Fruit fly (Drosophila melanogaster) whole organism, pupa: ENCODE measurements around the gene CG5849.

ENCODE experiments used
- CG10348 ChIP-seq: fragments of 200-800 bp; sonication (Bioruptor generic); IDR thresholded peaks from 2 replicates; pipeline ENCODE4 v1.3.6; 2022; ENCODE audit warnings: missing biosample characterization, missing genetic modification characterization
- CG17806 ChIP-seq: fragments of 200-800 bp; sonication (Bioruptor generic); optimal IDR thresholded peaks from 2 replicates; lab custom pipeline; 2018; ENCODE audit warnings: missing biosample characterization, mild to moderate bottlenecking, missing genetic modification characterization, moderate library complexity
- gl ChIP-seq: fragments of 200-800 bp; sonication (Bioruptor generic); optimal IDR thresholded peaks from 2 replicates; lab custom pipeline; 2018; ENCODE audit warnings: missing biosample characterization, mild to moderate bottlenecking, missing genetic modification characterization

DNA sequence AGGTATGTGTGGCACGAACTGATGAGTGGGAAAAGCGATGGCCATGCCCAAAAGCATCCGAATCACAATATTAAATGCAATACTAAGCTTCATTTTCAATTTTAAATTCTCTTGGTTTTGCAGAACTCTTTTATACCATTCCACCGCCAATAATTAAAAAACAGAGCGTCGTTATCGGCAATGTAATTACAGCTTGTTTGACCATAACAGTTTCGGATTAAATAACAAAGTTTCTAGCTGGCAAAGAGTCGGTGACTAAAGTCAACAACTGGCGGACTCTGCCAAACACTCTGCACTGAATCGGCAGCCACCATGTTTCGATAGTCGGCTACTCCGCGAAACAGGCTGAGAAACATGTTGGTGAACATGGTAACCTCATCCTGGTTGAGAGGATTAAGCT lies 2.6 kb upstream of the CG5849 start, which contains the start of gene CG42870:
- TF ChIP-seq CG17806 (tag; lab: Kevin White, UChicago) (no peak), CG10348 (no peak), gl (tag; lab: Kevin White, UChicago) (no peak)
